Worm (Caenorhabditis elegans) whole organism, late embryonic: ENCODE results near the gene clec-145.

ENCODE experiments used
- C08G9.2 ChIP-seq: sonication (generic microtip); optimal IDR thresholded peaks from 2 replicates; lab custom pipeline; 2016; ENCODE audit warnings: mild to moderate bottlenecking, missing genetic modification characterization, moderate library complexity, missing compliant biosample characterization
- C38D4.7 ChIP-seq: fragments of 200-800 bp; sonication (Bioruptor generic); optimal IDR thresholded peaks from 2 replicates; lab custom pipeline; 2018; ENCODE audit warnings: mild to moderate bottlenecking, missing genetic modification characterization, moderate library complexity, missing compliant biosample characterization
- F13H6.1 ChIP-seq: sonication (generic microtip); optimal IDR thresholded peaks from 2 replicates; lab custom pipeline; 2016; ENCODE audit warnings: missing genetic modification characterization, missing compliant biosample characterization
- K02D7.2 ChIP-seq: sonication (generic microtip); optimal IDR thresholded peaks from 2 replicates; lab custom pipeline; 2017; ENCODE audit warnings: mild to moderate bottlenecking, missing genetic modification characterization, missing compliant biosample characterization
- K09A11.1 ChIP-seq: sonication (generic microtip); optimal IDR thresholded peaks from 2 replicates; lab custom pipeline; 2017; ENCODE audit warnings: antibody characterized with exemption, mild to moderate bottlenecking, missing genetic modification characterization, missing compliant biosample characterization; ENCODE audit not compliant: insufficient read depth
- ahr-1 ChIP-seq: sonication (generic microtip); optimal IDR thresholded peaks from 2 replicates; lab custom pipeline; 2016; ENCODE audit warnings: missing genetic modification characterization, missing compliant biosample characterization
- ceh-18 ChIP-seq: sonication (generic microtip); optimal IDR thresholded peaks from 2 replicates; lab custom pipeline; 2016; ENCODE audit warnings: missing genetic modification characterization, missing compliant biosample characterization
- ceh-19 ChIP-seq: fragments of 200-800 bp; sonication (Bioruptor generic); optimal IDR thresholded peaks from 2 replicates; lab custom pipeline; 2018; ENCODE audit warnings: mild to moderate bottlenecking, missing genetic modification characterization, missing compliant biosample characterization
- ceh-24 ChIP-seq: sonication (generic microtip); optimal IDR thresholded peaks from 2 replicates; lab custom pipeline; 2016; ENCODE audit warnings: mild to moderate bottlenecking, missing genetic modification characterization, missing compliant biosample characterization
- ceh-30 ChIP-seq: fragments of 150-350 bp; optimal IDR thresholded peaks from 2 replicates; lab custom pipeline; 2014; ENCODE audit warnings: missing biosample characterization, missing genetic modification characterization
- ceh-31 ChIP-seq: sonication (generic microtip); optimal IDR thresholded peaks from 2 replicates; lab custom pipeline; 2016; ENCODE audit warnings: missing genetic modification characterization, missing compliant biosample characterization
- ceh-34 ChIP-seq: sonication (generic microtip); optimal IDR thresholded peaks from 2 replicates; lab custom pipeline; 2016; ENCODE audit warnings: mild to moderate bottlenecking, missing genetic modification characterization, missing compliant biosample characterization
- ceh-45 ChIP-seq: fragments of 200-800 bp; sonication (Bioruptor generic); IDR thresholded peaks from 2 replicates; pipeline ENCODE4 v1.3.6; 2022; ENCODE audit warnings: missing genetic modification reagents, missing genetic modification characterization, missing compliant biosample characterization
- ceh-48 ChIP-seq: sonication (generic microtip); optimal IDR thresholded peaks from 2 replicates; lab custom pipeline; 2016; ENCODE audit warnings: missing genetic modification characterization, inconsistent platforms, missing compliant biosample characterization
- ceh-9 ChIP-seq: sonication (generic microtip); optimal IDR thresholded peaks from 2 replicates; lab custom pipeline; 2016; ENCODE audit warnings: mild to moderate bottlenecking, missing genetic modification characterization, inconsistent platforms, missing compliant biosample characterization
- dmd-4 ChIP-seq: sonication (generic microtip); optimal IDR thresholded peaks from 2 replicates; lab custom pipeline; 2016; ENCODE audit warnings: borderline replicate concordance, missing genetic modification characterization, missing compliant biosample characterization
- elt-4 ChIP-seq: sonication (generic microtip); optimal IDR thresholded peaks from 2 replicates; lab custom pipeline; 2016; ENCODE audit warnings: missing genetic modification characterization, missing compliant biosample characterization
- eyg-1 ChIP-seq: sonication (generic microtip); optimal IDR thresholded peaks from 2 replicates; lab custom pipeline; 2016; ENCODE audit warnings: missing genotype, missing genetic modification characterization, missing compliant biosample characterization
- fkh-10 ChIP-seq: fragments of 150-350 bp; optimal IDR thresholded peaks from 2 replicates; lab custom pipeline; 2014; ENCODE audit warnings: missing biosample characterization, missing genetic modification reagents, missing genetic modification characterization
- gmeb-2 ChIP-seq: sonication (generic microtip); optimal IDR thresholded peaks from 2 replicates; lab custom pipeline; 2016; ENCODE audit warnings: missing genetic modification characterization, inconsistent platforms, missing compliant biosample characterization
- hlh-30 ChIP-seq: sonication (generic microtip); optimal IDR thresholded peaks from 2 replicates; lab custom pipeline; 2017; ENCODE audit warnings: antibody characterized with exemption, missing genetic modification characterization, missing compliant biosample characterization; ENCODE audit not compliant: insufficient read depth
- hlh-8 ChIP-seq: sonication (generic microtip); optimal IDR thresholded peaks from 2 replicates; lab custom pipeline; 2016; ENCODE audit warnings: missing genotype, missing genetic modification characterization, missing compliant biosample characterization
- lim-6 ChIP-seq: sonication (generic microtip); optimal IDR thresholded peaks from 2 replicates; lab custom pipeline; 2016; ENCODE audit warnings: missing genetic modification characterization, missing compliant biosample characterization
- mec-3 ChIP-seq: sonication (generic microtip); optimal IDR thresholded peaks from 2 replicates; lab custom pipeline; 2016; ENCODE audit warnings: borderline replicate concordance, missing genetic modification characterization, missing compliant biosample characterization
- nfya-1 ChIP-seq: sonication (generic microtip); optimal IDR thresholded peaks from 2 replicates; lab custom pipeline; 2017; ENCODE audit warnings: missing genetic modification characterization, mild to moderate bottlenecking, missing compliant biosample characterization, antibody characterized with exemption, moderate library complexity
- nhr-11 ChIP-seq: fragments of 150-350 bp; optimal IDR thresholded peaks from 2 replicates; lab custom pipeline; 2014; ENCODE audit warnings: missing biosample characterization, missing genetic modification characterization
- odd-2 ChIP-seq: sonication (generic microtip); optimal IDR thresholded peaks from 2 replicates; lab custom pipeline; 2017; ENCODE audit warnings: antibody characterized with exemption, mild to moderate bottlenecking, missing genetic modification characterization, missing compliant biosample characterization
- pag-3 ChIP-seq: sonication (generic microtip); optimal IDR thresholded peaks from 2 replicates; lab custom pipeline; 2016; ENCODE audit warnings: missing compliant biosample characterization, missing genetic modification characterization, borderline replicate concordance
- pat-9 ChIP-seq: fragments of 200-800 bp; sonication (Bioruptor generic); optimal IDR thresholded peaks from 2 replicates; lab custom pipeline; 2018; ENCODE audit warnings: mild to moderate bottlenecking, missing genetic modification characterization, moderate library complexity, missing compliant biosample characterization
- pha-2 ChIP-seq: sonication (generic microtip); optimal IDR thresholded peaks from 2 replicates; lab custom pipeline; 2017; ENCODE audit warnings: mild to moderate bottlenecking, missing genetic modification characterization, missing compliant biosample characterization
- pqm-1 ChIP-seq: sonication (generic microtip); optimal IDR thresholded peaks from 2 replicates; lab custom pipeline; 2016; ENCODE audit warnings: missing genetic modification characterization, missing compliant biosample characterization
- pros-1 ChIP-seq: fragments of 150-350 bp; optimal IDR thresholded peaks from 2 replicates; lab custom pipeline; 2014; ENCODE audit warnings: missing biosample characterization, missing genetic modification reagents, missing genetic modification characterization
- ref-2 ChIP-seq: sonication (generic microtip); optimal IDR thresholded peaks from 2 replicates; lab custom pipeline; 2016; ENCODE audit warnings: missing genetic modification characterization, missing compliant biosample characterization
- rnt-1 ChIP-seq: sonication (generic microtip); optimal IDR thresholded peaks from 2 replicates; lab custom pipeline; 2016; ENCODE audit warnings: missing genetic modification characterization, missing compliant biosample characterization
- sox-2 ChIP-seq: fragments of 200-800 bp; sonication (Bioruptor generic); IDR thresholded peaks from 2 replicates; pipeline ENCODE4 v1.3.6; 2022; ENCODE audit warnings: missing genetic modification reagents, missing genetic modification characterization, missing compliant biosample characterization
- sox-4 ChIP-seq: sonication (generic microtip); optimal IDR thresholded peaks from 2 replicates; lab custom pipeline; 2017; ENCODE audit warnings: mild to moderate bottlenecking, missing genetic modification characterization, inconsistent platforms, missing compliant biosample characterization
- syd-9 ChIP-seq: sonication (generic microtip); optimal IDR thresholded peaks from 2 replicates; lab custom pipeline; 2016; ENCODE audit warnings: mild to moderate bottlenecking, missing genetic modification characterization, moderate library complexity, missing compliant biosample characterization
- tbx-2 ChIP-seq: sonication (generic microtip); optimal IDR thresholded peaks from 2 replicates; lab custom pipeline; 2016; ENCODE audit warnings: missing genetic modification characterization, missing compliant biosample characterization
- tbx-7 ChIP-seq: sonication (generic microtip); optimal IDR thresholded peaks from 2 replicates; lab custom pipeline; 2016; ENCODE audit warnings: missing genotype, missing genetic modification characterization, missing compliant biosample characterization
- unc-3 ChIP-seq, 2 experiments: fragments of 200-800 bp in 1 of 2; sonication (Bioruptor generic) in 1 of 2; sonication (generic microtip) in 1 of 2; conservative IDR thresholded peaks in 1 of 2; optimal IDR thresholded peaks in 1 of 2; 2 replicates each; pipeline versions ENCODE4 v1.3.6 to Lab custom; 2016 to 2022; ENCODE audit warnings: missing compliant biosample characterization in 2 of 2, missing genetic modification characterization in 2 of 2, missing genetic modification reagents in 1 of 2
- unc-42 ChIP-seq: sonication (generic microtip); optimal IDR thresholded peaks from 2 replicates; lab custom pipeline; 2016; ENCODE audit warnings: missing genotype, missing genetic modification characterization, missing compliant biosample characterization
- zip-5 ChIP-seq: sonication (generic microtip); optimal IDR thresholded peaks from 2 replicates; lab custom pipeline; 2016; ENCODE audit warnings: missing genetic modification characterization, missing compliant biosample characterization

The clec-145 gene

DNA sequence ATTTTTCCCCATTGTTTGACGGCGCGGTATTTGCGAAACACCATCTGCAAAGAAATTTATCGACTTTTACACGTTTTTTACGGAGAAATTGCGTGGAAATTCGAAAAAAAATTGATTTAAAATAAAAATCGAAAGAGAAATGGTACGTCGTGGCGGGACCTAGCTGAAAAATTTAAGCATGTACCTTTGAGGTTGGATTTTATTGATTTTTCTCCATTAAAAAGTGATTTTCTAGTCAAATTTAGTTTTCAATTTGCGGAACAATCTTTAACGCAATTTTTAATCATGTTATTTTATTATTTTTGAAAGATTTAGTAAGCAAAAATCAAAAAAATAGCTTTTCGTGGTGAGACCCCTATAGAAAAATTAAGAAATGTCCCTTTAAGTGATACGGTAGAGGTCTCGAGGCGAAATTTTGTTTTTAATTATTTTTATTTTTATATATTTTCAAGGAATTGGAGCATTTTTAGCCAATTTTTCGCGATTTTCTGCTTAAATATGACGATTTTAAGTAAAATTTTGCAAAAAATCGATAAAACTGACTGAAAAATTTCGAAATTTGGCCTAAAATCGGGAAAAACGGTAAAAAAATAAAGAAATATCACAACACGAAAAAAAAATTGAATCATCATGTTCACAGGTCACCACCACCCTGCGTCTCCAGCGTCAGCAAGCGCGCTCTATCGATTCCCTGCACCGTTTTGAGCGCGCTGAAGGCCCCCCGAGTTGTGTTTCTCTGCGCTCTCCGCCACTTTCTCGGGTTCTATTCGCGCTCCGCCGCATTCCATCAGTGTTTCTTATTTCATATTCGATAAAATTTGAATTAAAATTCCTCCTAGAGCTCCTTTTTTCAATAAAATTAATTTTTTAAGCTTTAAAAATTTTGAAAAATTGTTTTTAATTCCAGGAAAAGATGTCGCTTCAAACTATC, 15.1 kb downstream of the clec-145 start, which contains the start of the genes mrpl-37 and lin-38:
Gene mrpl-37, minus strand, starts transcription at position 51 of the 931 bp plus-strand sequence.
Gene lin-38, plus strand, starts transcription at position 908 of the 931 bp plus-strand sequence.
- TF ChIP-seq C38D4.7 (GFP tag; lab: Kevin White, UChicago) = no peak
- no peak for TF ChIP-seq rnt-1 (tag; lab: Kevin White, UChicago)
- no peak for TF ChIP-seq ceh-9 (tag; lab: Kevin White, UChicago)
- TF ChIP-seq odd-2 (tag; lab: Kevin White, UChicago) = no peak
- no peak for TF ChIP-seq zip-5 (tag; lab: Kevin White, UChicago)
- TF ChIP-seq pros-1 = peak; percentile 16
- TF ChIP-seq ahr-1 (tag; lab: Kevin White, UChicago) = no peak
- no peak for TF ChIP-seq pha-2 (tag; lab: Kevin White, UChicago)
- no peak for TF ChIP-seq unc-3 (GFP tag; conservative IDR thresholded peaks at IDR 0.05; lab: Robert Waterston, UW)
- TF ChIP-seq unc-3 (tag; optimal IDR thresholded peaks at IDR 0.05; lab: Kevin White, UChicago) = peak; percentile 3
- TF ChIP-seq fkh-10 (GFP tag; lab: Kevin White, UChicago) = no peak
- no peak for TF ChIP-seq pqm-1 (tag; lab: Kevin White, UChicago)
- peak; percentile 33 for TF ChIP-seq ceh-18 (tag; lab: Kevin White, UChicago)
- TF ChIP-seq tbx-7 (tag; lab: Kevin White, UChicago) = no peak
- no peak for TF ChIP-seq ceh-24 (tag; lab: Kevin White, UChicago)
- no peak for TF ChIP-seq K09A11.1 (tag; lab: Kevin White, UChicago)
- TF ChIP-seq pat-9 (tag; lab: Kevin White, UChicago) = no peak
- TF ChIP-seq ref-2 = no peak
- peak; percentile 50 for TF ChIP-seq tbx-2
- TF ChIP-seq ceh-19 (GFP tag; lab: Kevin White, UChicago) = no peak
- TF ChIP-seq ceh-48 (tag; lab: Kevin White, UChicago) = peak; percentile 69
- no peak for TF ChIP-seq dmd-4 (tag; lab: Kevin White, UChicago)
- peak; percentile 70 for TF ChIP-seq ceh-31 (tag; lab: Kevin White, UChicago)
- TF ChIP-seq pag-3 (tag; lab: Kevin White, UChicago) = no peak
- peak; percentile 75 for TF ChIP-seq unc-42 (tag; lab: Kevin White, UChicago)
- TF ChIP-seq sox-4 = no peak
- TF ChIP-seq K02D7.2 (tag; lab: Kevin White, UChicago) = no peak
- peak; percentile 62 for TF ChIP-seq hlh-30 (tag; lab: Kevin White, UChicago)
- TF ChIP-seq ceh-30 (tag; lab: Kevin White, UChicago) = no peak
- TF ChIP-seq nhr-11 (tag; lab: Kevin White, UChicago) = no peak
- no peak for TF ChIP-seq syd-9
- TF ChIP-seq eyg-1 (tag; lab: Kevin White, UChicago) = no peak
- no peak for TF ChIP-seq C08G9.2 (tag; lab: Kevin White, UChicago)
- no peak for TF ChIP-seq lim-6 (tag; lab: Kevin White, UChicago)
- no peak for TF ChIP-seq elt-4 (tag; lab: Kevin White, UChicago)
- TF ChIP-seq gmeb-2 (tag; lab: Kevin White, UChicago) = no peak
- no peak for TF ChIP-seq F13H6.1 (tag; lab: Kevin White, UChicago)
- peak; percentile 52 for TF ChIP-seq ceh-34 (tag; lab: Kevin White, UChicago)
- peak; percentile 67 for TF ChIP-seq nfya-1
- TF ChIP-seq mec-3 (tag; lab: Kevin White, UChicago) = no peak
- TF ChIP-seq ceh-45 (GFP tag; lab: Robert Waterston, UW) = no peak
- no peak for TF ChIP-seq sox-2 (GFP tag; lab: Robert Waterston, UW)
- no peak for TF ChIP-seq hlh-8 (tag; lab: Kevin White, UChicago)
- TF ChIP-seq, all 69 proteins: peak for 10
